Worm (Caenorhabditis elegans) whole organism, mixed stage, embryonic: ENCODE results near the gene T24C12.1.
A peak's percentile ranks its signal among the peaks of the same experiment; 100 is the strongest.

Experiments used
- blmp-1 ChIP-seq: fragments of 150-350 bp; optimal IDR thresholded peaks from 2 replicates; lab custom pipeline; 2014; ENCODE audit warnings: missing biosample characterization, missing genetic modification characterization
- elt-1 ChIP-seq: sonication (generic microtip); optimal IDR thresholded peaks from 2 replicates; lab custom pipeline; 2017; ENCODE audit warnings: missing genetic modification characterization, mild to moderate bottlenecking, missing compliant biosample characterization, antibody characterized with exemption, moderate library complexity, borderline replicate concordance; ENCODE audit not compliant: insufficient read depth
- lsy-2 ChIP-seq: fragments of 150-350 bp; optimal IDR thresholded peaks from 2 replicates; lab custom pipeline; 2014; ENCODE audit warnings: missing biosample characterization, missing genetic modification characterization
- nhr-12 ChIP-seq: fragments of 150-350 bp; optimal IDR thresholded peaks from 2 replicates; lab custom pipeline; 2014; ENCODE audit warnings: missing biosample characterization, missing genetic modification characterization
- pha-4 ChIP-seq: fragments of 150-350 bp; optimal IDR thresholded peaks from 2 replicates; lab custom pipeline; 2018; ENCODE audit warnings: missing biosample characterization, missing genetic modification reagents, missing genetic modification characterization
- sptf-1 ChIP-seq: sonication (generic microtip); optimal IDR thresholded peaks from 2 replicates; lab custom pipeline; 2017; ENCODE audit warnings: mild to moderate bottlenecking, missing genetic modification characterization, moderate library complexity, missing compliant biosample characterization
- unc-39 ChIP-seq: fragments of 150-350 bp; optimal IDR thresholded peaks from 2 replicates; lab custom pipeline; 2014; ENCODE audit warnings: missing biosample characterization, missing genetic modification characterization
- unc-62 ChIP-seq: fragments of 150-350 bp; optimal IDR thresholded peaks from 2 replicates; lab custom pipeline; 2014; ENCODE audit warnings: missing biosample characterization, missing genetic modification reagents, missing genetic modification characterization

ce11 chrX:2216662-2217061, 17.4 kb downstream of the T24C12.1 start:
- TF ChIP-seq unc-62 (GFP tag; lab: Kevin White, UChicago) (no peak), pha-4 (no peak), nhr-12 (tag; lab: Kevin White, UChicago) (no peak), unc-39 (tag; lab: Kevin White, UChicago) (no peak), lsy-2 (tag; lab: Kevin White, UChicago) (no peak), blmp-1 (tag; lab: Kevin White, UChicago) (no peak), sptf-1 (tag; lab: Kevin White, UChicago) (peak; percentile 67), elt-1 (tag; lab: Kevin White, UChicago) (no peak)
